Worm (Caenorhabditis elegans) whole organism, mixed stage, embryonic: ENCODE measurements around the gene T25E12.16.

Source experiments
- elt-1 ChIP-seq: sonication (generic microtip); optimal IDR thresholded peaks from 2 replicates; lab custom pipeline; 2017; ENCODE audit warnings: missing genetic modification characterization, mild to moderate bottlenecking, missing compliant biosample characterization, antibody characterized with exemption, moderate library complexity, borderline replicate concordance; ENCODE audit not compliant: insufficient read depth
- nhr-12 ChIP-seq: fragments of 150-350 bp; optimal IDR thresholded peaks from 2 replicates; lab custom pipeline; 2014; ENCODE audit warnings: missing biosample characterization, missing genetic modification characterization
- nhr-2 ChIP-seq: fragments of 150-350 bp; optimal IDR thresholded peaks from 2 replicates; lab custom pipeline; 2014; ENCODE audit warnings: missing biosample characterization, missing genetic modification characterization
- nhr-237 ChIP-seq: fragments of 150-350 bp; optimal IDR thresholded peaks from 2 replicates; lab custom pipeline; 2014; ENCODE audit warnings: missing biosample characterization, missing genetic modification characterization
- nhr-28 ChIP-seq: fragments of 150-350 bp; optimal IDR thresholded peaks from 2 replicates; lab custom pipeline; 2014; ENCODE audit warnings: missing biosample characterization, missing genetic modification characterization
- snpc-4 ChIP-seq: fragments of 150-350 bp; optimal IDR thresholded peaks from 2 replicates; lab custom pipeline; 2014; ENCODE audit warnings: missing biosample characterization, missing genetic modification characterization
- unc-39 ChIP-seq: fragments of 150-350 bp; optimal IDR thresholded peaks from 2 replicates; lab custom pipeline; 2014; ENCODE audit warnings: missing biosample characterization, missing genetic modification characterization
- unc-62 ChIP-seq: fragments of 150-350 bp; optimal IDR thresholded peaks from 2 replicates; lab custom pipeline; 2014; ENCODE audit warnings: missing biosample characterization, missing genetic modification reagents, missing genetic modification characterization

DNA sequence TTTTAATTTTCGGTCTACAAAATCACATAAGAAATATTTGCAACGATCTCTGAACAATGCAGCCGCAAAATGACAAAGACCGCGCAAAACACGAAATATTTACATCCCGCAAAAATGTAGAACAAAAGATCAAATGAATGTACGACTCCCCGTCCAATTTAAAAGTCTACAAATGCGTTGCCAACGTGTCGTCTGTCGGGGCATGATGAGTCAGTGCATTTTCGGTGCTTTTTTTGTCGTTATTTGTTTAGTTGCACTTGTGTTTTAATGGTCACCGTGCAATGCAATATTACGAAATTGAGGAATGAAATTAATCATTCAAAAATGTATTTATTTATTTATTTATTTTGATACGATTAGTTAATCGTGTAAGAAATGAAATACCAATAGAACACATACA, 9.0 kb downstream of the T25E12.16 start:
- TF ChIP-seq unc-39 (tag; lab: Kevin White, UChicago) (no peak), nhr-12 (tag; lab: Kevin White, UChicago) (no peak), unc-62 (GFP tag; lab: Kevin White, UChicago) (no peak), elt-1 (tag; lab: Kevin White, UChicago) (no peak), snpc-4 (tag; lab: Kevin White, UChicago) (no peak), nhr-2 (tag; lab: Kevin White, UChicago) (no peak), nhr-237 (tag; lab: Kevin White, UChicago) (no peak), nhr-28 (tag; lab: Kevin White, UChicago) (no peak)
